Fruit fly (Drosophila melanogaster): ENCODE data around the gene CG17786.

The CG17786 gene

DNA sequence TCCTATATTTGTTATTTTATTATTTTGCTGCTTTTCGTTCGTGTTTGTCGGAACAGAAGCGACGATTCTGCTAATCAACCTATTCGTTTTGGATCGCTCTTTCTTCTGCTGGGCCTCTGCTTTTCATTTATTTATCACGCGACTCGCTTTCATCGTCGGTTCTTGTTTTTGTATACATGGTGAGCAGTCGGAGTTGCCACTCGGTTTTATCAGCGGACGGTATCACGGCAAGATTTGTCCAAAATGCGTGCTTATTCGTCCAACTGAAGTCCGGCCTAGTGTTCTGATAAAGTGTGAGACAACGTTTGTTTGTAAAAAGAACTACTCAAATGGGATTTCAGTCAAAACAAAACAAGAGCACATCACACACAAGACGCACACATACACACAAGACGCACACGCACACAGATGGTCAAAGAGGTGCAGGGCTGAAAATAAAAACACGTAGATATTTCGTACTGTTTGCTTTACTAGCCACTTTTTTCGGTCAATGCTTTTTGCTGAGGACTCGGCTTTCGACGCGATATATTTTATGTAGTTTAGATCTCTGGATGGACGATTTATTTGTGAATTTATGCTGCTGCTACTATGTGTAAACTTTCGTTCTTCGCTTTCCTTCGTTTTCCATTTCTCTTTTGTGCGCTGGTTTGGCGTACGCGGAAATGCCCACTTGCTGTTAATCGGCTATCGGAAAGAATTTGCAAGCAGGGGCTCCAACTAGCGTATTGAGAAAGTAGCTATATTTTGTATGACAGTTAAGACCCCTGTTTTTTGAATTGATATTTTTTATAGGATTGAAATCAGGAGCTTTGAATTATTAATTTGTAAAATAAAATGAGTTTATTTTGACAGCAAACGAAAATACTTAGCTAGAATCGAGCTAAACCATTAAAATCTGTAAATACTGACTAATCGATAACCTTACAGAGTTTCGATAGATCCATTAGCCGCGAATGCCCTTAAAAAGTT is 3.1 kb upstream of the CG17786 start, which contains the start of gene twin:
TSS of gene twin (minus strand) at position 632 of the 969 bp plus-strand sequence.
- TF ChIP-seq psq (optimal IDR thresholded peaks at IDR 0.05) = no peak
- no peak for TF ChIP-seq Dll (optimal IDR thresholded peaks at IDR 0.05)
- TF ChIP-seq usp (GFP tag; optimal IDR thresholded peaks at IDR 0.05) = no peak
- no peak for TF ChIP-seq EcR (GFP tag; optimal IDR thresholded peaks at IDR 0.05)
- TF ChIP-seq CG8478 (optimal IDR thresholded peaks at IDR 0.05) = no peak
- TF ChIP-seq pan (optimal IDR thresholded peaks at IDR 0.05) = peak; percentile 34

DNA sequence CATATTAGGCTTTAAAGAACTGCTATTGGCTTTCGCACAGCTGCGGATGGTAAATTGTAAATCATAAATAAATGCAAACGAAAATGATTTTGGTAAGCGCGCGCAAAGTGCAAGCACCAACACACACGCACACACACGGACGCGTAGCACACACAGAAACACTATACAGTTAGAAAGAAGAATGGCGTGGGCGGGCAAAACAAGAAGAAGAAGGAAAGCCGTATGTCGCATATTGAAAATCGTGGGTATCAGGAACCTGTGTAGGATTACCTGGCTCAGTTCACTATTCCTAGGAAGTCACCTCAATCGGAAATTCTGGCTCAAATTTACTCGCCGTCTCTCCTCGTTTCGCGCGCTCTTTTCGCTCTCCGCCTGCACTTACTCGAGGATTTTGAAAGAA is 2.3 kb upstream of the CG17786 start, which contains the start of gene cav:
TSS of gene cav (plus strand) at position 259 of the 400 bp plus-strand sequence.
- TF ChIP-seq CG8478 (optimal IDR thresholded peaks at IDR 0.05) (no peak), usp (GFP tag; optimal IDR thresholded peaks at IDR 0.05) (no peak), Dll (optimal IDR thresholded peaks at IDR 0.05) (no peak), psq (optimal IDR thresholded peaks at IDR 0.05) (no peak), pan (optimal IDR thresholded peaks at IDR 0.05) (no peak), EcR (GFP tag; optimal IDR thresholded peaks at IDR 0.05) (no peak)

DNA sequence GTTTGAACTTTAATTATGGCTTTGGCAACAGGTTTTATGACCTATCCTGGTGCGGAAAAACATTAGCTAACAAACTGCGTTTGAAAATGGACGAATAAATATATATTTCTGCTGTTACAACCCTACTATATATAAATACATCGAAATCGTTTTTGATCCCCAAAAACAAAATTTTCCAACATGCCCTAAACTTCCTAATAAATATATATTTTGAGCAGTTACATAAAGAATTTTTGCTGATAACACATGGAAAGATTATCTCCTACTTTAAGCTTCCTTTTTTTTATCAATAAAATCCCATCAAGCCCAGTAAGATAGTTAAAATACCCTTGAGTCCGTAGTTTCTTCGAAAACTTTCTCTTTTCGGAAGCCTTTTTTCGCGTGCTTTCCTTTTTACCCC is 575 bp upstream of the CG17786 start:
- TF ChIP-seq Dll (optimal IDR thresholded peaks at IDR 0.05) (no peak), EcR (GFP tag; optimal IDR thresholded peaks at IDR 0.05) (no peak), CG8478 (optimal IDR thresholded peaks at IDR 0.05) (no peak), usp (GFP tag; optimal IDR thresholded peaks at IDR 0.05) (no peak), pan (optimal IDR thresholded peaks at IDR 0.05) (no peak), psq (optimal IDR thresholded peaks at IDR 0.05) (no peak)

DNA sequence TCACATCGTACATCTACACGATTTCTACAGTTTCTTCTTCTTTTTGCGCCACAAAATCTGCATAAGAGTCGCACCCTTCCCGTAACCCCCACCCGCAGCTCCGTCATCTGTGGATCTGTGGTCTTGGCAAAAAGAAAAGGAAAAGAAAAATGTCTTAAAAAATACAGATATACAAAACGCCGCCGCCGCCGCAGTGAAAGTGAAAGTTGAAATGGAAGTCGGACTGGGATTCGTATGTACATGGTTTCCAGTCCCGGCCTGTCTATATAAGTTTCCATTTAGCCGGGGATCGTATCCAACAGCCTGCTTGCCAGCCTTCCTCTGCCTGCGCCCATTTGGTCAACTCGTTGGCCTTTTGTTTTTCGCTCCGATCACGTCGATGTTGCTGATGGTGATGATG is 2.5 kb downstream of the CG17786 start:
- TF ChIP-seq psq (optimal IDR thresholded peaks at IDR 0.05) = no peak
- TF ChIP-seq CG8478 (optimal IDR thresholded peaks at IDR 0.05) = no peak
- TF ChIP-seq pan (optimal IDR thresholded peaks at IDR 0.05) = no peak
- TF ChIP-seq usp (GFP tag; optimal IDR thresholded peaks at IDR 0.05) = no peak
- no peak for TF ChIP-seq Dll (optimal IDR thresholded peaks at IDR 0.05)
- no peak for TF ChIP-seq EcR (GFP tag; optimal IDR thresholded peaks at IDR 0.05)

DNA sequence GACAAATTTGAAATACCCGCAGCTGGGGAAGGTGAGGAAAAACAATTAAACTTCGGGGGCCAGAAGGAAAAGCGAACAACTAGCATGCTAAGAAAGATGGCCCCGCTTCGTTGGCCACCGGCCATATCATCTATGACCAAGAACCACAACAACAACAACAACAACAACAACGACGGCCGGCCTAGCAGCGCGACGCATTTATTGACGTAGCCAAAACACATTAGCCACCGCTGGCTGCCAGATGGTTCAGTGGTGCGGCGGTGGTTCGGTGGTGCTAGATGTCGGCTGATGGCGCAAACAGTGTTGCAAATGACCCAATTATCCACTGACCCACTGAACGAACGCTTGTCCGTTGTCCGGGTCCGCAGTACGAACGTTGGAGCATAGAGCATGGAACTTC is 4.9 kb downstream of the CG17786 start:
- TF ChIP-seq CG8478 (optimal IDR thresholded peaks at IDR 0.05) = no peak
- no peak for TF ChIP-seq pan (optimal IDR thresholded peaks at IDR 0.05)
- TF ChIP-seq Dll (optimal IDR thresholded peaks at IDR 0.05) = no peak
- no peak for TF ChIP-seq usp (GFP tag; optimal IDR thresholded peaks at IDR 0.05)
- TF ChIP-seq EcR (GFP tag; optimal IDR thresholded peaks at IDR 0.05) = no peak
- no peak for TF ChIP-seq psq (optimal IDR thresholded peaks at IDR 0.05)

DNA sequence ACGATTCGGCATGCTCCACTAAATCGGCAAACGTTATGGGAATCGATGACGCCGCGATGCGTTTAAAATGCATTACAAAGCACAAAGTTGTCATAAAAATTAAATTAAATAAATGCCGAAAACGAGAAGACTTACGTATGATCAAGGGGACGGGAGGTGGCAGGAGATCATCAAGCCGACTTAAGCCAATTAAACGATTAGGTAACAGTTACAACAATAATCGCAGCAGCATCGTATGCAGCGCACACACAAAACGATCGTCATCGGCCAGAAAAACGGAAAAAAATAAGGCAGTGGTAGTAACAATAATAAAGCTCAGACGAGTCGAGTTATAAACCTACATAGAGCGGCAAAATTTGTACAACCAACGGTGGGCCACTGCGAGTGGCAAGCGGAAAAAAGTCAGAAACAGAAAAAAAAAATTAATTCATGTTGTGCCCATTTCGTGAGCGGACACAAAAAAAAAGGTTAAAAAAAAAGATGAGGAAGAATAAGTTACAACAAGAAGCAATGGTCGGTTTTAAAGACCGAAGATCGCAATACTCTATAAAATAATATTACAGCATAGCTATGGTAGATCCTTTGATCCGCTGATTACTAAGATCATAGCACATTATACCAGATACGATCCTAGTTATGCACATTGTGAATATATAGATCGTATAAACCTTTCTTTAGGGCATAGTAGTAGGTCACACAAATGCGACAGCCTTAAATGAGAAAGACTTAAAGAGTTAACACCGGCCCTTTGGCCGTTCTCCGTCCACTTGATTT is 12.0 kb downstream of the CG17786 start:
- TF ChIP-seq CG8478 (optimal IDR thresholded peaks at IDR 0.05) (no peak), Dll (optimal IDR thresholded peaks at IDR 0.05) (no peak), pan (optimal IDR thresholded peaks at IDR 0.05) (no peak), usp (GFP tag; optimal IDR thresholded peaks at IDR 0.05) (no peak), psq (optimal IDR thresholded peaks at IDR 0.05) (no peak), EcR (GFP tag; optimal IDR thresholded peaks at IDR 0.05) (no peak)

DNA sequence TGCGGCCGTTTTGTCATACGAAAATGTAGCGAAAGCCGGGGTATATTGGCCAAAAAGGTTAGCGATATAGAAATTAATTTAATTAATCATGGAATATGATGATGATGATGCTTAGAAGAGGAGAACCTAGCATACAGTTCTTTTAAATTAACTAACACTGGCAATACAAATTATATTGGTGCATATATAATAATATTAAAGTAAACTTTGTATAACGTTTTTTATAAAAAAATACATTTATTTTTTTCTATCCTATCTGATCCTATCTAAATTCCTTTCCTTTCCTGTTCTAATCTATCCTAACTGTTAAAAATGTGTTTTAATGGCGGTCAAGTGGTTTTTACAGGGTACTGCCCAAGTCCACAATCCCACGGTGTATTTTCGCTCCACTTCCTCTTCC is 12.6 kb downstream of the CG17786 start:
- TF ChIP-seq psq (optimal IDR thresholded peaks at IDR 0.05) (no peak), pan (optimal IDR thresholded peaks at IDR 0.05) (peak; percentile 90)

DNA sequence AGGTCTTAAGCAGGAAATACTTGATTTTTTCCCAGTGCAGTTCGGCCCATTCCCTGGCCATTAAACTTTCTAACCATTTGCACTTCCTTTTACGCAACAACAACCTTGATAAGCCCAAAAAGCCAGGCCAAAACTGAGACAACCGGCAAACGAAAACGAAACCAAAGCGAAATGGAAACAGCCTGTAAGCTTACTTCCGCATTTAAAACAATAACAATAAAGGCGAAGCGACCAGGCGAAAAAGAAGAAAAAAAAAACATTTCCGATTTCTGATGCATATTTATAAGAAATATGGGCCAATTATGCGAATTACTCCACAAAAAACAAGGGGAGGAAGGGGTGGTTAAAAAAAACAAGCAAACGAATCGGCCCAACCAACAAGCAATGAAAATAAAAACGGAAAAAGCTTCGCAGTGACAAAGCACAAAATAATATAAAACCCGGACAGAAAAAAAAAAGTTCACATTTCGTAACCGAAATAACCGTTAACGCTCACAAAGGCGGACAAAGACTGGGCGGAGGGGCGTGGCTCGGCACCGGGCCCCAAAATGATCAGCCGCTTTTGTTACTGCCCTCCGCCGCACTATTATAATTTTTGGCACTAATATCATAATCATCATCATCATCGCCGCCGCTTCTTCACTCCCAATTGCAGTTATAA is 13.2 kb downstream of the CG17786 start:
- TF ChIP-seq Dll (optimal IDR thresholded peaks at IDR 0.05) (peak; percentile 38), pan (optimal IDR thresholded peaks at IDR 0.05) (no peak)

DNA sequence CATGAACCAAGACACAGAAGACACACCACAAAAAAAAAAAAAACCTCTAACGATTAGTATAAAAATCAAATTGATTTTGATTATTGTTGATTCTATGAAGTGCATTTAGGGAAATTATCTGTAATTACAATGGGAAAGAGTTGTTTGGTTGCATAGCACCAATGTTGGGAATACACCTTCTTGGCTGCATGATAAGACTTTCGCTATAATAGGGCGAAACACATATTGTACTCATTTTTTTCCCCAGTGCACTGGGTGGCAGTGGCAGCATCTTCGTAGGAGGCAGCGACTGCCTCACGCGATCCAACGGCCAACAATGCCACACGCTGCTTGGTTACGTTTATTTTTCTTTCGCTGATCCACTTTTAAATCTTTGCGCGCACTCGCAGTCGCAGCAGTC is 14.5 kb downstream of the CG17786 start:
- no peak for TF ChIP-seq psq (optimal IDR thresholded peaks at IDR 0.05)
- TF ChIP-seq usp (GFP tag; optimal IDR thresholded peaks at IDR 0.05) = no peak
- TF ChIP-seq pan (optimal IDR thresholded peaks at IDR 0.05) = no peak
- TF ChIP-seq CG8478 (optimal IDR thresholded peaks at IDR 0.05) = no peak
- no peak for TF ChIP-seq EcR (GFP tag; optimal IDR thresholded peaks at IDR 0.05)
- no peak for TF ChIP-seq Dll (optimal IDR thresholded peaks at IDR 0.05)

DNA sequence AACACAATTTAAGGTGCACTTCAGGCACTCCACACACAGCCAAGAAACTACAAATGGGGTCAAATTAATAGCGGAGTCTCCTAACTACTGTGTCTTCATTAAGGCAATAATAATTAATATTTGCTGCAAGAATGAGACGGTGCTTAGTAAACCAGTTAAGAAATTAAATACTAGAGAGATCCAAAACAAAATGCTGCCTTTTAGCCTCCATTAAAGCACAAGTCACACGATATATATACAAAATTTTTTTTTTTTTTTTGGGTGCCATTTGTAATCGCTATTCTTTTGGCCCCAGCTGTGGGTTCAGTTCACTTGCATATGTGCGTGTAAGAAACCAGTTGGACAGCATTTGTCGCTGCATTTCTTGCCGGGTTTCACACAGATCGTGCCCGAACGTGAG is 15.1 kb downstream of the CG17786 start:
- TF ChIP-seq psq (optimal IDR thresholded peaks at IDR 0.05) = no peak
- TF ChIP-seq Dll (optimal IDR thresholded peaks at IDR 0.05) = no peak

DNA sequence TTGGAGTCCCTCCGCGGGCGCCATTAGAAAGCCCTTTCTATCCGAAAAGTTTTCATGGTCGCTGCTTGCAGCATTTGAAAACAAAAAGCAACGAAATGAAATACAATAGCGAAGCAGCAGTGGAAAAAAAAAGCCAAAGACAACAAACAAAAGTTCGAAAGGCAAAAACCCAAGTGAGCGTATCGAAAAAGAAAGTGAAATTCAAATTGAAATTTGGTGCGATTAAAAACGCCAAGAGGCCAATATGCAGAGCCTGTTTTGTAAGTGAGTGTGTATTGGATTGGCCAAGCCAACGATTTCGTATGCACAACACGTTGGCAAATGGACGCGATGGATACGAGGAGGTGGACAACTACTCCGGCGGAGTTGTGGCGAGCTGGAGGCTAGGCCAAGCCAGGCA is 15.8 kb downstream of the CG17786 start:
- no peak for TF ChIP-seq psq (optimal IDR thresholded peaks at IDR 0.05)
- no peak for TF ChIP-seq pan (optimal IDR thresholded peaks at IDR 0.05)
- no peak for TF ChIP-seq Dll (optimal IDR thresholded peaks at IDR 0.05)
- no peak for TF ChIP-seq CG8478 (optimal IDR thresholded peaks at IDR 0.05)
- no peak for TF ChIP-seq EcR (GFP tag; optimal IDR thresholded peaks at IDR 0.05)
- no peak for TF ChIP-seq usp (GFP tag; optimal IDR thresholded peaks at IDR 0.05)

DNA sequence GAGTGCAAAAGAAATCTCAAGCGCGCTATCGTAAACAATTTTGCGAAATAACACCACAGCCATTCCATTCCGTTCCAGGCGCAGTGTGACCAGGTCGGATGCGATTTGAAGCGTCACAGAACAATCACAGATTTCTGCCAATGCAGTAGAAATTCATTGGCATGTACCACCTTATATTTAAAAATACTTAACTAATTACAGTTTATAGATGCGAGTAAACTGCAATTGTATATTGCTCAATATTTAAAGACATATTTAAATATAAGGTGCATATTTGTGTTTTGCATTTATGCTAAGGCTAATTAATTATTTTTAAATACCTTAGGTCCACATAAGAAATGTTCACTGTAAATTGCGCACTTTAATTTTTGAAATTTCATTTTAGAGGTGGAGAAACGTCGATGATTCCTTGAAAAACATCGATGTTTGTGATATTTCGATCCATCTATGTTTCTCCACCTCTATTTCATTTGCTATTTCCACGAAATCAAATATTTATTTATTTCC is 25.1 kb downstream of the CG17786 start, which contains the start of the genes SMC6 and CG6204:
TSS of gene SMC6 (minus strand) at position 51 of the 507 bp plus-strand sequence.
TSS of gene CG6204 (plus strand) at position 460 of the 507 bp plus-strand sequence.
- TF ChIP-seq CG8478 (optimal IDR thresholded peaks at IDR 0.05) (no peak), psq (optimal IDR thresholded peaks at IDR 0.05) (no peak), EcR (GFP tag; optimal IDR thresholded peaks at IDR 0.05) (no peak), pan (optimal IDR thresholded peaks at IDR 0.05) (no peak), Dll (optimal IDR thresholded peaks at IDR 0.05) (no peak), usp (GFP tag; optimal IDR thresholded peaks at IDR 0.05) (no peak)

All from whole organism.